Fruit fly (Drosophila melanogaster) whole organism, embryonic: ENCODE results near the gene Lipt2.
A peak's percentile ranks its signal among the peaks of the same experiment; 100 is the strongest.

Experiments
- Adf1 ChIP-seq: fragments of 200-800 bp; sonication (Bioruptor generic); IDR thresholded peaks from 2 replicates; pipeline ENCODE4 v1.3.6; 2022; ENCODE audit warnings: missing biosample characterization, missing genetic modification characterization
- Antp ChIP-seq: fragments of 200-800 bp; sonication (Bioruptor generic); optimal IDR thresholded peaks from 3 replicates; lab custom pipeline; 2016; ENCODE audit warnings: missing biosample characterization, missing genetic modification characterization
- Atf-2 ChIP-seq: fragments of 200-800 bp; sonication (Bioruptor generic); optimal IDR thresholded peaks from 2 replicates; lab custom pipeline; 2016; ENCODE audit warnings: missing biosample characterization, missing genetic modification characterization
- CG10366 ChIP-seq: fragments of 200-800 bp; sonication (Bioruptor generic); IDR thresholded peaks from 2 replicates; pipeline ENCODE4 v1.3.6; 2022; ENCODE audit warnings: missing biosample characterization, missing genetic modification characterization
- CG10431 ChIP-seq: fragments of 200-800 bp; sonication (Bioruptor generic); optimal IDR thresholded peaks from 3 replicates; lab custom pipeline; 2018; ENCODE audit warnings: missing biosample characterization, mild to moderate bottlenecking, missing genetic modification characterization
- CG12299 ChIP-seq: fragments of 200-800 bp; sonication (Bioruptor generic); optimal IDR thresholded peaks from 2 replicates; lab custom pipeline; 2018; ENCODE audit warnings: missing biosample characterization, mild to moderate bottlenecking, missing genetic modification characterization
- CG14667 ChIP-seq: fragments of 200-800 bp; sonication (Bioruptor generic); IDR thresholded peaks from 2 replicates; pipeline ENCODE4 v1.3.6; 2022; ENCODE audit warnings: missing biosample characterization, missing genetic modification characterization
- CG15073 ChIP-seq: fragments of 200-800 bp; sonication (Bioruptor generic); optimal IDR thresholded peaks from 2 replicates; lab custom pipeline; 2016; ENCODE audit warnings: missing biosample characterization, missing genetic modification characterization
- CG15696 ChIP-seq: fragments of 200-800 bp; sonication (Bioruptor generic); optimal IDR thresholded peaks from 2 replicates; lab custom pipeline; 2019; ENCODE audit warnings: missing biosample characterization, mild to moderate bottlenecking, missing genetic modification characterization, moderate library complexity
- CG16815 ChIP-seq: fragments of 200-800 bp; sonication (Bioruptor generic); optimal IDR thresholded peaks from 3 replicates; lab custom pipeline; 2017; ENCODE audit warnings: missing biosample characterization, mild to moderate bottlenecking, missing genetic modification characterization
- CG17359 ChIP-seq: fragments of 200-800 bp; sonication (Bioruptor generic); optimal IDR thresholded peaks from 3 replicates; lab custom pipeline; 2018; ENCODE audit warnings: missing biosample characterization, mild to moderate bottlenecking, missing genetic modification characterization, moderate library complexity
- CG1832 ChIP-seq: fragments of 200-800 bp; sonication (Bioruptor generic); optimal IDR thresholded peaks from 2 replicates; lab custom pipeline; 2017; ENCODE audit warnings: missing biosample characterization, mild to moderate bottlenecking, missing genetic modification characterization, inconsistent platforms
- CG18619 ChIP-seq: fragments of 200-800 bp; sonication (Bioruptor generic); optimal IDR thresholded peaks from 3 replicates; lab custom pipeline; 2017; ENCODE audit warnings: missing biosample characterization, mild to moderate bottlenecking, missing genetic modification characterization
- CG2199 ChIP-seq: fragments of 200-800 bp; sonication (Bioruptor generic); IDR thresholded peaks from 3 replicates; pipeline ENCODE4 v1.3.6; 2022; ENCODE audit warnings: missing biosample characterization, missing genetic modification characterization
- CG30403 ChIP-seq: fragments of 200-800 bp; sonication (Bioruptor generic); optimal IDR thresholded peaks from 3 replicates; lab custom pipeline; 2016; ENCODE audit warnings: missing biosample characterization, missing genetic modification characterization
- CG31388 ChIP-seq: fragments of 200-800 bp; sonication (Bioruptor generic); optimal IDR thresholded peaks from 2 replicates; lab custom pipeline; 2016; ENCODE audit warnings: missing biosample characterization, missing genetic modification characterization
- CG3407 ChIP-seq: fragments of 200-800 bp; sonication (Bioruptor generic); optimal IDR thresholded peaks from 2 replicates; lab custom pipeline; 2018; ENCODE audit warnings: missing biosample characterization, mild to moderate bottlenecking, missing genetic modification characterization
- CG34376 ChIP-seq: fragments of 200-800 bp; sonication (Bioruptor generic); optimal IDR thresholded peaks from 2 replicates; lab custom pipeline; 2018; ENCODE audit warnings: missing biosample characterization, mild to moderate bottlenecking, missing genetic modification characterization
- CG4360 ChIP-seq: fragments of 200-800 bp; sonication (Bioruptor generic); IDR thresholded peaks from 2 replicates; pipeline ENCODE4 v1.3.6; 2022; ENCODE audit warnings: missing biosample characterization, missing genetic modification characterization
- CG4617 ChIP-seq: fragments of 200-800 bp; sonication (Bioruptor generic); optimal IDR thresholded peaks from 3 replicates; lab custom pipeline; 2016; ENCODE audit warnings: missing biosample characterization, missing genetic modification characterization, borderline replicate concordance
- CG4854 ChIP-seq: fragments of 200-800 bp; sonication (Bioruptor generic); optimal IDR thresholded peaks from 2 replicates; lab custom pipeline; 2016; ENCODE audit warnings: missing biosample characterization, missing genetic modification characterization, inconsistent platforms
- CG6813 ChIP-seq: fragments of 200-800 bp; sonication (Bioruptor generic); optimal IDR thresholded peaks from 2 replicates; lab custom pipeline; 2017; ENCODE audit warnings: missing biosample characterization, missing genetic modification characterization, mild to moderate bottlenecking, moderate library complexity, missing genetic modification reagents
- CG7745 ChIP-seq: fragments of 200-800 bp; sonication (Bioruptor generic); optimal IDR thresholded peaks from 2 replicates; lab custom pipeline; 2018; ENCODE audit warnings: missing biosample characterization, mild to moderate bottlenecking, missing genetic modification characterization, moderate library complexity
- CG8281 ChIP-seq: fragments of 200-800 bp; sonication (Bioruptor generic); optimal IDR thresholded peaks from 2 replicates; lab custom pipeline; 2018; ENCODE audit warnings: missing biosample characterization, mild to moderate bottlenecking, missing genetic modification characterization, moderate library complexity
- Doc3 ChIP-seq: fragments of 200-800 bp; sonication (Bioruptor generic); IDR thresholded peaks from 3 replicates; pipeline ENCODE4 v1.3.6; 2022; ENCODE audit warnings: missing biosample characterization, missing genetic modification characterization; ENCODE audit not compliant: partially characterized antibody
- Ets97D ChIP-seq: fragments of 200-800 bp; sonication (Bioruptor generic); optimal IDR thresholded peaks from 3 replicates; lab custom pipeline; 2016; ENCODE audit warnings: missing biosample characterization, missing genetic modification characterization
- Fer3 ChIP-seq: fragments of 200-800 bp; sonication (Bioruptor generic); optimal IDR thresholded peaks from 2 replicates; lab custom pipeline; 2018; ENCODE audit warnings: missing biosample characterization, mild to moderate bottlenecking, missing genetic modification characterization, moderate library complexity
- Lpt ChIP-seq: fragments of >200 bp; optimal IDR thresholded peaks from 2 replicates; lab custom pipeline; 2018; ENCODE audit warnings: missing biosample characterization, missing genetic modification characterization
- MBD-R2 ChIP-seq: fragments of 200-800 bp; sonication (Bioruptor generic); IDR thresholded peaks from 2 replicates; pipeline ENCODE4 v1.3.6; 2022; ENCODE audit warnings: missing biosample characterization, missing genetic modification characterization
- PHDP ChIP-seq: fragments of 200-800 bp; sonication (Bioruptor generic); optimal IDR thresholded peaks from 3 replicates; lab custom pipeline; 2018; ENCODE audit warnings: missing biosample characterization, mild to moderate bottlenecking, missing genetic modification characterization, moderate library complexity
- Sox102F ChIP-seq: fragments of 200-800 bp; sonication (Bioruptor generic); optimal IDR thresholded peaks from 2 replicates; lab custom pipeline; 2018; ENCODE audit warnings: missing biosample characterization, mild to moderate bottlenecking, missing genetic modification characterization, moderate library complexity
- Ssrp ChIP-seq: fragments of 200-800 bp; sonication (Bioruptor generic); optimal IDR thresholded peaks from 2 replicates; lab custom pipeline; 2018; ENCODE audit warnings: missing biosample characterization, mild to moderate bottlenecking, missing genetic modification characterization, moderate library complexity
- Xbp1 ChIP-seq: fragments of 200-800 bp; sonication (Bioruptor generic); optimal IDR thresholded peaks from 3 replicates; lab custom pipeline; 2016; ENCODE audit warnings: missing biosample characterization, mild to moderate bottlenecking, missing genetic modification characterization
- az2 ChIP-seq: fragments of 200-800 bp; sonication (Bioruptor generic); optimal IDR thresholded peaks from 3 replicates; lab custom pipeline; 2016; ENCODE audit warnings: missing biosample characterization, missing genetic modification characterization
- bcd ChIP-seq: fragments of 200-800 bp; sonication (Bioruptor generic); optimal IDR thresholded peaks from 2 replicates; lab custom pipeline; 2017; ENCODE audit warnings: missing biosample characterization, mild to moderate bottlenecking, missing genetic modification characterization
- cg ChIP-seq: fragments of 200-800 bp; sonication (Bioruptor generic); optimal IDR thresholded peaks from 3 replicates; lab custom pipeline; 2019; ENCODE audit warnings: missing biosample characterization, mild to moderate bottlenecking, missing genetic modification characterization, moderate library complexity
- crol ChIP-seq: fragments of 200-800 bp; sonication (Bioruptor generic); IDR thresholded peaks from 2 replicates; pipeline ENCODE4 v1.3.6; 2022; ENCODE audit warnings: missing biosample characterization, missing genetic modification characterization
- dysf ChIP-seq: fragments of 200-800 bp; sonication (Bioruptor generic); IDR thresholded peaks from 3 replicates; pipeline ENCODE4 v1.3.6; 2022; ENCODE audit warnings: missing biosample characterization, missing genetic modification characterization
- eve ChIP-seq, 2 experiments: fragments of >200 bp; optimal IDR thresholded peaks; 2 replicates each; lab custom pipeline; 2017; ENCODE audit warnings: missing biosample characterization in 2 of 2, missing genetic modification characterization in 2 of 2
- gcm ChIP-seq: fragments of 200-800 bp; sonication (Bioruptor generic); optimal IDR thresholded peaks from 2 replicates; lab custom pipeline; 2019; ENCODE audit warnings: missing biosample characterization, mild to moderate bottlenecking, missing genetic modification characterization, moderate library complexity
- gcm2 ChIP-seq: fragments of 200-800 bp; sonication (Bioruptor generic); optimal IDR thresholded peaks from 2 replicates; lab custom pipeline; 2016; ENCODE audit warnings: missing biosample characterization, missing genetic modification characterization
- gt ChIP-seq: fragments of 200-800 bp; sonication (Bioruptor generic); IDR thresholded peaks from 2 replicates; pipeline ENCODE4 v1.3.6; 2022; ENCODE audit warnings: missing biosample characterization, missing genetic modification characterization
- kah ChIP-seq: fragments of 200-800 bp; sonication (Bioruptor generic); optimal IDR thresholded peaks from 2 replicates; lab custom pipeline; 2018; ENCODE audit warnings: missing biosample characterization, mild to moderate bottlenecking, missing genetic modification characterization
- lbe ChIP-seq: fragments of 200-800 bp; sonication (Bioruptor generic); optimal IDR thresholded peaks from 2 replicates; lab custom pipeline; 2016; ENCODE audit warnings: missing biosample characterization, mild to moderate bottlenecking, missing genetic modification characterization
- nau ChIP-seq: fragments of 200-800 bp; sonication (Bioruptor generic); optimal IDR thresholded peaks from 3 replicates; lab custom pipeline; 2017; ENCODE audit warnings: missing biosample characterization, mild to moderate bottlenecking, missing genetic modification characterization, missing genetic modification reagents
- odd ChIP-seq: fragments of 200-800 bp; sonication (Bioruptor generic); optimal IDR thresholded peaks from 2 replicates; lab custom pipeline; 2017; ENCODE audit warnings: missing biosample characterization, mild to moderate bottlenecking, missing genetic modification characterization
- prd ChIP-seq, 3 experiments: fragments of >200 bp in 2 of 3; fragments of 200-800 bp in 1 of 3; sonication (Bioruptor generic) in 1 of 3; optimal IDR thresholded peaks in 2 of 3; IDR thresholded peaks in 1 of 3; 2 replicates in 2 of 3; 3 replicates in 1 of 3; pipeline versions ENCODE4 v1.3.6 to Lab custom; 2017 to 2022; ENCODE audit warnings: missing biosample characterization in 1 of 3, missing genetic modification characterization in 1 of 3
- sens-2 ChIP-seq: fragments of 200-800 bp; sonication (Bioruptor generic); IDR thresholded peaks from 2 replicates; pipeline ENCODE4 v1.3.6; 2022; ENCODE audit warnings: missing biosample characterization, missing genetic modification characterization
- tap ChIP-seq: fragments of 200-800 bp; optimal IDR thresholded peaks from 3 replicates; lab custom pipeline; 2019; ENCODE audit warnings: missing biosample characterization, mild to moderate bottlenecking, missing genetic modification characterization, moderate library complexity
- twi ChIP-seq: fragments of 200-800 bp; optimal IDR thresholded peaks from 2 replicates; lab custom pipeline; 2019; ENCODE audit warnings: missing biosample characterization, mild to moderate bottlenecking, missing genetic modification characterization, moderate library complexity

Lipt2 gene

dm6 chr3R:4387490-4387889 lies 49.6 kb downstream of the Lipt2 start, which contains the start of gene tub (continued):
- TF ChIP-seq Antp: peak; percentile 35
- TF ChIP-seq CG17359 (tag; lab: Kevin White, UChicago): peak; percentile 34
- no peak for TF ChIP-seq CG6813 (GFP tag; lab: Kevin White, UChicago)
- no peak for TF ChIP-seq nau (GFP tag; lab: Kevin White, UChicago)
- TF ChIP-seq CG15073 (GFP tag; lab: Kevin White, UChicago): no peak
- TF ChIP-seq gcm2 (GFP tag; lab: Kevin White, UChicago): no peak
- TF ChIP-seq CG2199 (GFP tag; lab: Robert Waterston, UW): peak; percentile 62; the same call in 2 of the 3 replicates
- TF ChIP-seq prd (optimal IDR thresholded peaks at IDR 0.05; lab: Kevin White, UChicago): no peak
- TF ChIP-seq prd (GFP tag; IDR thresholded peaks at IDR 0.05; lab: Robert Waterston, UW): peak; percentile 41; the same call in 2 of the 3 replicates
- TF ChIP-seq odd (GFP tag; lab: Kevin White, UChicago): peak; percentile 40
- no peak for TF ChIP-seq Ssrp (tag; lab: Kevin White, UChicago)
- no peak for TF ChIP-seq CG3407 (GFP tag; lab: Kevin White, UChicago)
- TF ChIP-seq tap (tag; lab: Kevin White, UChicago): no peak
- TF ChIP-seq CG14667: no peak
- TF ChIP-seq Fer3 (tag; lab: Kevin White, UChicago): no peak
- TF ChIP-seq Atf-2 (GFP tag; lab: Kevin White, UChicago): no peak
- TF ChIP-seq CG34376: peak; percentile 11
- peak; percentile 94 for TF ChIP-seq MBD-R2 (GFP tag; lab: Robert Waterston, UW)
- TF ChIP-seq CG4854 (GFP tag; lab: Kevin White, UChicago): no peak
- TF ChIP-seq twi: peak; percentile 39
- TF ChIP-seq gcm (GFP tag; lab: Kevin White, UChicago): no peak
- no peak for TF ChIP-seq gt
- TF ChIP-seq CG8281 (tag; lab: Kevin White, UChicago): no peak
- TF ChIP-seq Sox102F (GFP tag; lab: Kevin White, UChicago): no peak
- no peak for TF ChIP-seq Lpt (GFP tag; lab: Kevin White, UChicago)
- no peak for TF ChIP-seq CG1832 (GFP tag; lab: Kevin White, UChicago)
- TF ChIP-seq CG10366 (GFP tag; lab: Robert Waterston, UW): peak; percentile 27; the same call in 1 of the 2 replicates
- no peak for TF ChIP-seq bcd (GFP tag; lab: Kevin White, UChicago)
- TF ChIP-seq kah (GFP tag; lab: Kevin White, UChicago): no peak
- peak; percentile 24; the same call in 1 of the 3 replicates for TF ChIP-seq dysf (GFP tag; lab: Robert Waterston, UW)
- TF ChIP-seq CG7745: no peak
- TF ChIP-seq Doc3: no peak
- peak; percentile 66 for TF ChIP-seq Ets97D
- no peak for TF ChIP-seq cg (GFP tag; lab: Kevin White, UChicago)
- peak; percentile 91 for TF ChIP-seq CG10431 (GFP tag; lab: Kevin White, UChicago)
- peak; percentile 8 for TF ChIP-seq CG31388 (GFP tag; lab: Kevin White, UChicago)
- TF ChIP-seq sens-2 (GFP tag; lab: Robert Waterston, UW): no peak
- TF ChIP-seq PHDP (tag; lab: Kevin White, UChicago): peak; percentile 44
- TF ChIP-seq eve (GFP tag; optimal IDR thresholded peaks at IDR 0.05; lab: Kevin White, UChicago): no peak
- TF ChIP-seq CG12299 (tag; lab: Kevin White, UChicago): no peak
- TF ChIP-seq CG4360 (GFP tag; lab: Robert Waterston, UW): no peak
- peak; percentile 69 for TF ChIP-seq CG4617 (GFP tag; lab: Kevin White, UChicago)
- TF ChIP-seq Adf1 (GFP tag; lab: Robert Waterston, UW): peak; percentile 69
- no peak for TF ChIP-seq CG16815 (GFP tag; lab: Kevin White, UChicago)
- TF ChIP-seq CG30403 (GFP tag; lab: Kevin White, UChicago): peak; percentile 41
- peak; percentile 35 for TF ChIP-seq az2 (GFP tag; lab: Kevin White, UChicago)
- no peak for TF ChIP-seq lbe
- no peak for TF ChIP-seq crol
- TF ChIP-seq Xbp1 (GFP tag; lab: Kevin White, UChicago): peak; percentile 63
- no peak for TF ChIP-seq CG18619
- TF ChIP-seq CG15696 (tag; lab: Kevin White, UChicago): no peak
